Fruit fly (Drosophila melanogaster) whole organism: Measurements from ENCODE around the gene CG34180.
A peak's percentile ranks its signal among the peaks of the same experiment; 100 is the strongest.

Experiments used
- CG8478 ChIP-seq: fragments of >200 bp; optimal IDR thresholded peaks from 2 replicates; lab custom pipeline; 2018; ENCODE audit warnings: inconsistent platforms
- Dll ChIP-seq: fragments of >200 bp; optimal IDR thresholded peaks from 2 replicates; lab custom pipeline; 2017
- EcR ChIP-seq, 2 experiments: fragments of >200 bp; optimal IDR thresholded peaks; 2 replicates each; lab custom pipeline; 2017; ENCODE audit warnings: missing biosample characterization in 2 of 2, missing genetic modification characterization in 2 of 2, missing genetic modification reagents in 2 of 2
- pan ChIP-seq: fragments of >200 bp; optimal IDR thresholded peaks from 2 replicates; lab custom pipeline; 2017
- psq ChIP-seq: fragments of >200 bp; optimal IDR thresholded peaks from 2 replicates; lab custom pipeline; 2017
- usp ChIP-seq: fragments of >200 bp; optimal IDR thresholded peaks from 2 replicates; lab custom pipeline; 2017; ENCODE audit warnings: missing biosample characterization, missing genetic modification characterization, mixed read lengths

CG34180 gene

dm6 chr2L:6062382-6063082 lies 2.2 kb downstream of the CG34180 start, which contains the start of the genes ND-51 and CG13994:
Gene ND-51 (minus strand): TSS chr2L:6062757.
Gene CG13994 (plus strand): TSS chr2L:6062989.
- TF ChIP-seq CG8478 (lab: Kevin White, UChicago): no peak
- no peak for TF ChIP-seq pan
- TF ChIP-seq usp: no peak
- no peak for TF ChIP-seq psq (lab: Kevin White, UChicago)
- no peak for TF ChIP-seq EcR (GFP tag; optimal IDR thresholded peaks at IDR 0.05; lab: Kevin White, UChicago)
- TF ChIP-seq Dll (lab: Kevin White, UChicago): no peak

- TF ChIP-seq CG8478 (lab: Kevin White, UChicago) (no peak), pan (peak; percentile 97)
Observed at dm6 chr2L:6065823-6066222, 5.5 kb downstream of the CG34180 start, which contains the start of the genes Fbw5 and CG9147. Gene Fbw5 (minus strand): TSS chr2L:6065953. Gene CG9147 (plus strand): TSS chr2L:6065997.

- TF ChIP-seq pan (no peak), usp (no peak)
Observed at dm6 chr2L:6068544-6069251, 8.4 kb downstream of the CG34180 start, which contains the start of the genes CG9150 and Pfdn1. Gene CG9150 (minus strand): TSS chr2L:6068594. Gene Pfdn1 (plus strand): TSS chr2L:6069079.

DNA sequence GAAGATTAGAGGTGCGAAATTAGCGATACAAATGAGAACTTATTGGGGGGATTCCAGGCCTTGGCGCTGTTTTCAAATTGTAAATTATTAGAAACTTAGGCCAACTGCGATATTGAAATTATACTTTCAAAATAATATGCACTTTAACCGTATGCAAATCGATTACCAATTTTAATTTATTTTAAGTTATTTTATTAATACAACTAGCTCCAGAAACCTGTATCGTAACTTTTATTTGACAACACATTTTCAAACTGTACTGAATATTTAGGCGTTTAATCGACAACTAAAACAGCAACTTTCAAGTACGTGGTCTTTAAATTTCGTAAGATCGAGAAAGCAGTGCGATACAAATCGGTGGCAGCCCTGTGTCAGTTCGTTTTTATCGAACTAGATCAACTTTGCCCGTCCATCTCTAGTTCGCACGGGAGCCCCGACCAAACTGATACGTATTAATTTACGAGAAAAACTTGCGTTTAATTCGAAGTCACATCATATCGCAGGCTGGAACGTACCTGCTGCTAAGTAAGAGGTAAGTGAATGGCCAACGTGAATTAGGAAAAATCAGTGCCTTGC lies 10.4 kb downstream of the CG34180 start, which contains the start of the genes CG9154 and Kr-h2:
TSS of gene CG9154 (minus strand) at position 31 of the 576 bp plus-strand sequence.
TSS of gene Kr-h2 (plus strand) at position 335 of the 576 bp plus-strand sequence.
- TF ChIP-seq Dll (lab: Kevin White, UChicago) (no peak), CG8478 (lab: Kevin White, UChicago) (no peak), pan (no peak), psq (lab: Kevin White, UChicago) (no peak), EcR (GFP tag; optimal IDR thresholded peaks at IDR 0.05; lab: Kevin White, UChicago) (no peak), usp (no peak)

DNA sequence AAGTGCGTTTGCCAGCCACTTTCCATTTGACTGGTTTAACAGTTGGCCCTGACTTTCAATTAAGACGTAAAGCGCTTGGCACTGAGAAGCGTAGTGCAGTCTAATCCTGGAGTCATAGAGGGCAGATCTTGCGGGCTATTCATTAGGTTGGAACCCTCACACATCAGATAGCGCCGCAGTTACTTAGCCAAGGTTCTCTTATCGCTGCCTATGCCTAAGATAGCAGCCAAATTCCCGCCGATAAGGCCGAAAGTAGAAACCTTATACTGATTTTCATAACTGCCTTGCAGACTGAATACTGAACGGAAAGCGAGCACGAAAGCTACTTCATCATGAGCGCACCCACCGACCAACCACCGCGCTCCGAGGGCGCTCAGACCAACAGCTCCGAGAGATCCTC lies 11.8 kb downstream of the CG34180 start:
- TF ChIP-seq usp (no peak), pan (no peak), psq (lab: Kevin White, UChicago) (no peak), CG8478 (lab: Kevin White, UChicago) (no peak), Dll (lab: Kevin White, UChicago) (no peak), EcR (GFP tag; optimal IDR thresholded peaks at IDR 0.05; lab: Kevin White, UChicago) (no peak)

- TF ChIP-seq psq (lab: Kevin White, UChicago) (no peak), EcR (GFP tag; optimal IDR thresholded peaks at IDR 0.05; lab: Kevin White, UChicago) (no peak), usp (no peak), CG8478 (lab: Kevin White, UChicago) (no peak), Dll (lab: Kevin White, UChicago) (no peak), pan (no peak)
Observed at dm6 chr2L:6073894-6074293, 13.6 kb downstream of the CG34180 start.

DNA sequence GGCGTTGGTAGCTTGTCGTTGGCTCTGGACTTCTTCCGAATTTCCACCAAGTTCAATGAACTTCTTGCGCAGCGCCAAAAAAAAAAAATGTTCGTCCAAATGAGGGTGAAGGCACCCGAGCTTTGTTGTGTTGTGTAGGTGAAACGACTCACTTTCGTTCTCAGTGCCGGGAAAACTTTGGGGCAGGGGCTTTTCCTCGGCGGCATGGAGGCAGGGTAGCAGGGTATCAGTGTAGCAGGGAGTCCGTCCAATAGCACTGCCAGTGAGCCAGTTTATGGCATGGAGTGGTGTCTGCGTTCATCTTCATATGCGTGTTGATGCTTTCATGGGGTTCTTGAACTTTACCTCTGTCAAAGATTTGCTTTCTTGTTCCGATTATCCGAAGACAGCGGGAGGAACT lies 14.0 kb downstream of the CG34180 start:
- TF ChIP-seq CG8478 (lab: Kevin White, UChicago): no peak
- TF ChIP-seq pan: no peak
- no peak for TF ChIP-seq Dll (lab: Kevin White, UChicago)
- no peak for TF ChIP-seq psq (lab: Kevin White, UChicago)
- no peak for TF ChIP-seq usp
- no peak for TF ChIP-seq EcR (GFP tag; optimal IDR thresholded peaks at IDR 0.05; lab: Kevin White, UChicago)

- TF ChIP-seq psq (lab: Kevin White, UChicago) (no peak), EcR (GFP tag; optimal IDR thresholded peaks at IDR 0.05; lab: Kevin White, UChicago) (no peak), Dll (lab: Kevin White, UChicago) (no peak), usp (no peak)
Observed at dm6 chr2L:6075345-6075744, 15.0 kb downstream of the CG34180 start.

DNA sequence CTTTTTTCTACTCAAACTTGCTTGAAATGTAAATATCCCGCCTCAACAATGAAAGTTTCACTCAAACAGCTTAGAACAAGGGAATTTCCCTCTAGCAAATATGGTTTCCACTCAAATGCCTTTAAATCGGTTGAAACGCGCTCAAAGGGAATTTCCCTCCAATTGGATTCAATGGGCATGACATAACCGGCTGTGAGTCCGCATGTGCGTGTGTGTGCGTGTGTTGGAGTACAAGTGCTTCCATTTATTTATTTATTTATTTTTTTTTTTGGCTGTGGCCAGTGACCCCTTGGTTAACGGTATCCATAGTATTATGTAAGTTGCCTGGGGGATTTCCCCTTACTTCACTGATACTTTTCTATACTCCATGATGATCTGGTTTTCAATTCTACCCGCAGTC lies 15.8 kb downstream of the CG34180 start:
- TF ChIP-seq Dll (lab: Kevin White, UChicago): no peak
- no peak for TF ChIP-seq usp
- TF ChIP-seq CG8478 (lab: Kevin White, UChicago): no peak
- no peak for TF ChIP-seq psq (lab: Kevin White, UChicago)
- no peak for TF ChIP-seq EcR (GFP tag; optimal IDR thresholded peaks at IDR 0.05; lab: Kevin White, UChicago)
- TF ChIP-seq pan: no peak

DNA sequence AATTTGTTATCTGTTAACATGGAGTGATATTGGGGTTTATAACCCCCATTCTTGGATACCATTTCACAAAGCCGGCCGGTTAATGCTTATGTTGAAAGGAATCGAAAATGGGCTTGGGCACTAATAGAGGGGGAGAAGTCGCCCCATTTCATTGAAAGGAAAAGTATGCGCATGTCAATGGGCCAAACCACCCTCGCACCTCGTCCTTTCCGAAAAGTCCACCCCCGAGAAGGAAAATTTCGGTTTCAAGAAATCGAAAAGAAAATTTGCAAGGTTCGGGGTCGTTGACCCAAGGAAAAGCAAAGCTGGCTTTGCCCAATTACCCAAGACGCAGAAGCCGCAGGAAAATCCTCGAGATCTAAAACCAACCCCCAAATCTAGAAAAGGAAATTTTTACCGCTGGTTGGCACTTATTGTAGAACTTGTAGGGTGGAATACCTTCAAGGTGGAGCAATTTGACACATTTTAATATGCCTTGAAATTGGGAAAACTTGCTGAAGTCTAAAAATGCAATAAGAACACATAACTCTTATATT lies 16.6 kb downstream of the CG34180 start:
- TF ChIP-seq EcR (GFP tag; optimal IDR thresholded peaks at IDR 0.05; lab: Kevin White, UChicago) (peak in 1 of 2 experiments; percentile 16), CG8478 (lab: Kevin White, UChicago) (no peak)

DNA sequence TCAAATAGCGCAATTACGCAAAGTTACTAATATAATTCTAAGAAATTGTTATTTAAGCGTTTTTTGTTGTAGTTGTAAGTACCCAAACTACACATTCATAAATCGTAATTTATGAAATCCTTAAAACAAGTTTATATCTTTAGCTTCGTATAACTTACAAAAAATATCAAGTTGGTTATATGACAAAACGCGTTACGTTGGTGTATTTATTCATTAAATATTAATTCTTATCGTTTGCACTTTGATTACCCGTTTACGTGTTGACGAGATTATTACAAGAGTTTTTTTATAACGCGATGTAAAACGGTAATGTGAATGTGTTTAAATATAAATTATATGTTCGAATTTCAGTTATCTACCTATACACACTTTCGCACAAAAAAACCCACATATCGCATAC lies 17.3 kb downstream of the CG34180 start:
- TF ChIP-seq usp: no peak
- no peak for TF ChIP-seq EcR (GFP tag; optimal IDR thresholded peaks at IDR 0.05; lab: Kevin White, UChicago)
- no peak for TF ChIP-seq Dll (lab: Kevin White, UChicago)
- no peak for TF ChIP-seq pan
- no peak for TF ChIP-seq CG8478 (lab: Kevin White, UChicago)
- no peak for TF ChIP-seq psq (lab: Kevin White, UChicago)
